Fruit fly (Drosophila melanogaster) whole organism, prepupa: ENCODE measurements around the gene Ptip.

Experiments used
- Blimp-1 ChIP-seq: fragments of 200-800 bp; sonication (Bioruptor generic); optimal IDR thresholded peaks from 3 replicates; lab custom pipeline; 2017; ENCODE audit warnings: missing biosample characterization, missing genetic modification characterization, mild to moderate bottlenecking, moderate library complexity, missing genetic modification reagents
- CG10669 ChIP-seq: fragments of 200-800 bp; sonication (Bioruptor generic); optimal IDR thresholded peaks from 3 replicates; lab custom pipeline; 2018; ENCODE audit warnings: missing biosample characterization, mild to moderate bottlenecking, missing genetic modification characterization, moderate library complexity
- CG11762 ChIP-seq: fragments of 200-800 bp; sonication (Bioruptor generic); optimal IDR thresholded peaks from 3 replicates; lab custom pipeline; 2016; ENCODE audit warnings: missing biosample characterization, missing genetic modification characterization; ENCODE audit not compliant: insufficient read depth
- CG15336 ChIP-seq: fragments of 200-800 bp; sonication (Bioruptor generic); IDR thresholded peaks from 2 replicates; pipeline ENCODE4 v1.3.6; 2022; ENCODE audit warnings: missing biosample characterization, missing genetic modification characterization
- CG16779 ChIP-seq: fragments of 200-800 bp; sonication (Bioruptor generic); optimal IDR thresholded peaks from 3 replicates; lab custom pipeline; 2017; ENCODE audit warnings: missing biosample characterization, mild to moderate bottlenecking, missing genetic modification characterization
- CG3032 ChIP-seq: fragments of 200-800 bp; optimal IDR thresholded peaks from 2 replicates; lab custom pipeline; 2019; ENCODE audit warnings: missing biosample characterization, mild to moderate bottlenecking, missing genetic modification characterization, moderate library complexity
- CG32006 ChIP-seq: fragments of 200-800 bp; sonication (Bioruptor generic); optimal IDR thresholded peaks from 3 replicates; lab custom pipeline; 2017; ENCODE audit warnings: missing biosample characterization, mild to moderate bottlenecking, missing genetic modification characterization
- CG34406 ChIP-seq: fragments of 200-800 bp; sonication (Bioruptor generic); optimal IDR thresholded peaks from 3 replicates; lab custom pipeline; 2016; ENCODE audit warnings: missing biosample characterization, missing genetic modification characterization
- CG6163 ChIP-seq: fragments of 200-800 bp; sonication (Bioruptor generic); IDR thresholded peaks from 3 replicates; pipeline ENCODE4 v1.3.6; 2022; ENCODE audit warnings: missing biosample characterization, missing genetic modification characterization
- CG6276 ChIP-seq: fragments of 200-800 bp; sonication (Bioruptor generic); optimal IDR thresholded peaks from 2 replicates; lab custom pipeline; 2017; ENCODE audit warnings: missing biosample characterization, mild to moderate bottlenecking, missing genetic modification characterization
- CG6792 ChIP-seq: fragments of 200-800 bp; sonication (Bioruptor generic); optimal IDR thresholded peaks from 3 replicates; lab custom pipeline; 2016; ENCODE audit warnings: missing biosample characterization, missing genetic modification characterization
- CG6808 ChIP-seq: fragments of 200-800 bp; sonication (Bioruptor generic); optimal IDR thresholded peaks from 3 replicates; lab custom pipeline; 2017; ENCODE audit warnings: missing biosample characterization, missing genetic modification characterization, mild to moderate bottlenecking, moderate library complexity, missing genetic modification reagents
- CG7368 ChIP-seq: fragments of 200-800 bp; sonication (Bioruptor generic); optimal IDR thresholded peaks from 3 replicates; lab custom pipeline; 2016; ENCODE audit warnings: missing biosample characterization, missing genetic modification characterization
- CG8119 ChIP-seq: fragments of 200-800 bp; sonication (Bioruptor generic); IDR thresholded peaks from 3 replicates; pipeline ENCODE4 v1.3.6; 2022; ENCODE audit warnings: missing biosample characterization, missing genetic modification characterization
- CG8319 ChIP-seq: fragments of 200-800 bp; sonication (Bioruptor generic); optimal IDR thresholded peaks from 3 replicates; lab custom pipeline; 2016; ENCODE audit warnings: missing biosample characterization, missing genetic modification characterization
- Eip75B ChIP-seq: fragments of 200-800 bp; sonication (Bioruptor generic); optimal IDR thresholded peaks from 3 replicates; lab custom pipeline; 2016; ENCODE audit warnings: missing biosample characterization, missing genetic modification characterization
- Eip78C ChIP-seq: fragments of 200-800 bp; sonication (Bioruptor generic); peaks from one replicate; lab custom pipeline; 2016; ENCODE audit warnings: missing biosample characterization, missing genetic modification characterization
- Eip93F ChIP-seq: fragments of 200-800 bp; sonication (Bioruptor generic); optimal IDR thresholded peaks from 2 replicates; lab custom pipeline; 2016; ENCODE audit warnings: missing biosample characterization, mild to moderate bottlenecking, missing genetic modification characterization
- Ets21C ChIP-seq: fragments of 200-800 bp; sonication (Bioruptor generic); optimal IDR thresholded peaks from 3 replicates; lab custom pipeline; 2016; ENCODE audit warnings: missing biosample characterization, missing genetic modification characterization
- Ets96B ChIP-seq: fragments of 200-800 bp; optimal IDR thresholded peaks from 2 replicates; lab custom pipeline; 2019; ENCODE audit warnings: missing biosample characterization, mild to moderate bottlenecking, missing genetic modification characterization, moderate library complexity
- Gug ChIP-seq: fragments of 200-800 bp; sonication (Bioruptor generic); IDR thresholded peaks from 2 replicates; pipeline ENCODE4 v1.3.6; 2022; ENCODE audit warnings: missing biosample characterization, missing genetic modification characterization
- Hr38 ChIP-seq: sonication (Bioruptor generic); optimal IDR thresholded peaks from 2 replicates; lab custom pipeline; 2016; ENCODE audit warnings: missing biosample characterization, missing genetic modification characterization
- Hr39 ChIP-seq: fragments of 200-800 bp; sonication (Bioruptor generic); optimal IDR thresholded peaks from 2 replicates; lab custom pipeline; 2016; ENCODE audit warnings: missing biosample characterization, missing genetic modification characterization
- Hr4 ChIP-seq: fragments of 200-800 bp; sonication (Bioruptor generic); optimal IDR thresholded peaks from 3 replicates; lab custom pipeline; 2016; ENCODE audit warnings: missing biosample characterization, missing genetic modification characterization
- Lpt ChIP-seq: fragments of 200-800 bp; sonication (Bioruptor generic); optimal IDR thresholded peaks from 3 replicates; lab custom pipeline; 2016; ENCODE audit warnings: missing biosample characterization, missing genetic modification characterization
- Met ChIP-seq: fragments of 200-800 bp; sonication (Bioruptor generic); optimal IDR thresholded peaks from 3 replicates; lab custom pipeline; 2016; ENCODE audit warnings: missing biosample characterization, missing genetic modification characterization
- Sox102F ChIP-seq: fragments of 200-800 bp; sonication (Bioruptor generic); optimal IDR thresholded peaks from 2 replicates; lab custom pipeline; 2016; ENCODE audit warnings: missing biosample characterization, mild to moderate bottlenecking, missing genetic modification characterization
- Sox14 ChIP-seq: fragments of 200-800 bp; sonication (Bioruptor generic); optimal IDR thresholded peaks from 3 replicates; lab custom pipeline; 2016; ENCODE audit warnings: missing biosample characterization, missing genetic modification characterization
- Sox15 ChIP-seq: fragments of 200-800 bp; sonication (Bioruptor generic); optimal IDR thresholded peaks from 3 replicates; lab custom pipeline; 2016; ENCODE audit warnings: missing biosample characterization, missing genetic modification characterization
- achi ChIP-seq: fragments of 200-800 bp; sonication (Bioruptor generic); optimal IDR thresholded peaks from 3 replicates; lab custom pipeline; 2016; ENCODE audit warnings: missing biosample characterization, missing genetic modification characterization
- acj6 ChIP-seq: fragments of 200-800 bp; sonication (Bioruptor generic); optimal IDR thresholded peaks from 3 replicates; lab custom pipeline; 2016; ENCODE audit warnings: missing biosample characterization, missing genetic modification characterization
- cyc ChIP-seq: fragments of 200-800 bp; sonication (Bioruptor generic); optimal IDR thresholded peaks from 3 replicates; lab custom pipeline; 2016; ENCODE audit warnings: missing biosample characterization, missing genetic modification characterization
- dac ChIP-seq: fragments of 200-800 bp; sonication (Bioruptor generic); optimal IDR thresholded peaks from 2 replicates; lab custom pipeline; 2017; ENCODE audit warnings: missing biosample characterization, mild to moderate bottlenecking, missing genetic modification characterization
- dsx ChIP-seq: fragments of 200-800 bp; optimal IDR thresholded peaks from 3 replicates; lab custom pipeline; 2019; ENCODE audit warnings: missing biosample characterization, mild to moderate bottlenecking, missing genetic modification characterization, moderate library complexity; ENCODE audit not compliant: poor library complexity, severe bottlenecking
- eg ChIP-seq: fragments of 200-800 bp; sonication (Bioruptor generic); IDR thresholded peaks from 3 replicates; pipeline ENCODE4 v1.3.6; 2022; ENCODE audit warnings: missing biosample characterization, missing genetic modification characterization
- esn ChIP-seq: fragments of 200-800 bp; sonication (Bioruptor generic); optimal IDR thresholded peaks from 2 replicates; lab custom pipeline; 2016; ENCODE audit warnings: missing biosample characterization, mild to moderate bottlenecking, missing genetic modification characterization, moderate library complexity
- fd59A ChIP-seq: fragments of 200-800 bp; sonication (Bioruptor generic); optimal IDR thresholded peaks from 2 replicates; lab custom pipeline; 2017; ENCODE audit warnings: missing biosample characterization, mild to moderate bottlenecking, missing genetic modification characterization, missing genetic modification reagents
- fkh ChIP-seq: fragments of 200-800 bp; sonication (Bioruptor generic); optimal IDR thresholded peaks from 3 replicates; lab custom pipeline; 2017; ENCODE audit warnings: missing biosample characterization, mild to moderate bottlenecking, missing genetic modification characterization, moderate library complexity
- lz ChIP-seq: fragments of 200-800 bp; sonication (Bioruptor generic); optimal IDR thresholded peaks from 3 replicates; lab custom pipeline; 2016; ENCODE audit warnings: missing biosample characterization, missing genetic modification characterization
- net ChIP-seq: fragments of 200-800 bp; sonication (Bioruptor generic); optimal IDR thresholded peaks from 3 replicates; lab custom pipeline; 2016; ENCODE audit warnings: missing biosample characterization, missing genetic modification characterization
- pdm3 ChIP-seq: fragments of 200-800 bp; sonication (Bioruptor generic); optimal IDR thresholded peaks from 3 replicates; lab custom pipeline; 2016; ENCODE audit warnings: missing biosample characterization, missing genetic modification characterization
- salr ChIP-seq, 2 experiments: fragments of 200-800 bp; sonication (Bioruptor generic); optimal IDR thresholded peaks; 3 replicates each; lab custom pipeline; 2016 to 2018; ENCODE audit warnings: missing biosample characterization in 2 of 2, missing genetic modification characterization in 2 of 2, mild to moderate bottlenecking in 1 of 2
- spab ChIP-seq: fragments of 200-800 bp; sonication (Bioruptor generic); optimal IDR thresholded peaks from 2 replicates; lab custom pipeline; 2017; ENCODE audit warnings: missing biosample characterization, mild to moderate bottlenecking, missing genetic modification characterization, missing genetic modification reagents
- ss ChIP-seq, 2 experiments: fragments of 200-800 bp; sonication (Bioruptor generic); optimal IDR thresholded peaks; 2 replicates in 1 of 2; 3 replicates in 1 of 2; lab custom pipeline; 2017 to 2018; ENCODE audit warnings: mild to moderate bottlenecking in 2 of 2, missing biosample characterization in 2 of 2, missing genetic modification characterization in 2 of 2, moderate library complexity in 1 of 2
- svp ChIP-seq: fragments of 200-800 bp; sonication (Bioruptor generic); peaks from one replicate; lab custom pipeline; 2016; ENCODE audit warnings: missing biosample characterization, missing genetic modification characterization
- vri ChIP-seq: fragments of 200-800 bp; sonication (Bioruptor generic); optimal IDR thresholded peaks from 3 replicates; lab custom pipeline; 2016; ENCODE audit warnings: missing biosample characterization, mild to moderate bottlenecking, missing genetic modification characterization

Ptip gene

DNA sequence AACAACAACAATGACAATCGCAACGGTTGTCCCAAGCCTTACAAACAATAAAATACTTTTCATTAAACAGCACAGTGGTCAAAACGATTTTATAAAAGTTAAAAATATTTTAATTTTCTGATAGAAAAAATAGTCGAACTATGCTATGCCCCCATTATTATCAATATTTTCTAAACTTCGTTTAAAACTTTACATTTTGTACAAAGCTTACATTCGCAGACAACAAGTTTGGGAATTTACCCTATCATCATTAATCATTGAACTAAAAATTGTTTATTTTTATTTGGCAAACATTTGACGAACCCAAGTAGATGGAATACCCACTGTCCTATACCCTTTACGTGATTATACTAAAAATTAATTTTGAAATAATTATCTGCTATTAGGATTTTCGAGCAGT lies 49.3 kb upstream of the Ptip start:
- TF ChIP-seq Gug, result no peak
- TF ChIP-seq CG7368 (GFP tag; lab: Kevin White, UChicago), result no peak
- TF ChIP-seq CG8319 (GFP tag; lab: Kevin White, UChicago), result no peak
- TF ChIP-seq CG11762, result no peak
- no peak for TF ChIP-seq spab (GFP tag; lab: Kevin White, UChicago)
- TF ChIP-seq Eip78C, result peak; percentile 58
- no peak for TF ChIP-seq CG3032

DNA sequence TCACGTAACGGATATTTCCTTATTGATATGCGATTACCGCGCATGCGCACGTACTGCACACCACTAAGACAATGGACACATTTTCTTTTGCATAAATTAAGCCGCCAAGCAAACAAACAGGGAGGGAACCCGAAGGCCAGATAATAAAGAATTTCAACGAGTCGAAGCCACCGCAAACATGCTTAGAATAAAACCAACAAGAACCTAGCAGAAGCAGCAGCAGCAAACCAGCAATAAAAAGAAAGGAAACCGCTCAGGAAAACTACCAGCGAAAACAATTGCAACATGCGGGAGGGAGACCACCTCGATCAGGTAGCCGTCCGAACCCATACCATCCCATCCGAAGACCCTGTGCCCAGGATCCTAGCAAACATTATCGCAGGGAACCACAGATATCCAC lies 47.6 kb upstream of the Ptip start:
- TF ChIP-seq Eip75B (GFP tag; lab: Kevin White, UChicago) (no peak), spab (GFP tag; lab: Kevin White, UChicago) (no peak), acj6 (GFP tag; lab: Kevin White, UChicago) (no peak), dsx (GFP tag; lab: Kevin White, UChicago) (no peak), dac (GFP tag; lab: Kevin White, UChicago) (no peak), CG6163 (GFP tag; lab: Robert Waterston, UW) (no peak), vri (GFP tag; lab: Kevin White, UChicago) (no peak), Eip93F (GFP tag; lab: Kevin White, UChicago) (no peak), pdm3 (GFP tag; lab: Kevin White, UChicago) (no peak), CG16779 (no peak), CG6276 (GFP tag; lab: Kevin White, UChicago) (no peak), achi (GFP tag; lab: Kevin White, UChicago) (no peak), eg (GFP tag; lab: Robert Waterston, UW) (no peak)

DNA sequence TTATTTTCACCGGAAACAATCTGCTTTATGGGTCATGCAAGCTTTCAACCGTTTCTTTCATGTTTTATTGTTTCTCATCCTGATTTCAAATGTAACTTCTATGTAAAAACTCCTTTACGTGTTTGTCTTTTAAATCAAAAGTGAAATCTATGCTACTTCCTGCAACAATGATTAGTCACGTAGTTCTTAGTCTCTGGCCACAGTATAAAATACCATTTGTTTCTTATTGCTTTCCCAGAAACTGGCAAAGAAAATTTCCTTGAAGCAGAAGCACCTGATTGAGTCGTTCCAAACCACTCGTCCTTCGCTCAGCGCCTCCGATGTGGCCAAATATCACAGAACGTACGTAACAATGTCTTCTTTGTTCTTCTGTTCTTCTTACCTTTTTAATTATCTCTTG lies 46.6 kb upstream of the Ptip start, which contains the start of gene btl:
TSS of gene btl (plus strand) at position 301 of the 400 bp plus-strand sequence.
- no peak for TF ChIP-seq Ets96B (tag; lab: Kevin White, UChicago)
- TF ChIP-seq Met (GFP tag; lab: Kevin White, UChicago), result no peak
- TF ChIP-seq dac (GFP tag; lab: Kevin White, UChicago), result no peak
- TF ChIP-seq CG32006, result no peak
- TF ChIP-seq Sox14 (GFP tag; lab: Kevin White, UChicago), result no peak
- TF ChIP-seq dsx (GFP tag; lab: Kevin White, UChicago), result no peak
- TF ChIP-seq net, result no peak
- TF ChIP-seq CG16779, result no peak
- TF ChIP-seq Hr38, result no peak
- TF ChIP-seq lz (GFP tag; lab: Kevin White, UChicago), result no peak
- TF ChIP-seq CG8319 (GFP tag; lab: Kevin White, UChicago), result no peak
- TF ChIP-seq CG6808 (GFP tag; lab: Kevin White, UChicago), result no peak
- TF ChIP-seq Lpt (GFP tag; lab: Kevin White, UChicago), result no peak
- no peak for TF ChIP-seq CG15336 (GFP tag; lab: Robert Waterston, UW)
- no peak for TF ChIP-seq CG34406 (GFP tag; lab: Kevin White, UChicago)
- no peak for TF ChIP-seq svp
- no peak for TF ChIP-seq Sox15 (GFP tag; lab: Kevin White, UChicago)
- no peak for TF ChIP-seq Sox102F (GFP tag; lab: Kevin White, UChicago)
- no peak for TF ChIP-seq Eip75B (GFP tag; lab: Kevin White, UChicago)

DNA sequence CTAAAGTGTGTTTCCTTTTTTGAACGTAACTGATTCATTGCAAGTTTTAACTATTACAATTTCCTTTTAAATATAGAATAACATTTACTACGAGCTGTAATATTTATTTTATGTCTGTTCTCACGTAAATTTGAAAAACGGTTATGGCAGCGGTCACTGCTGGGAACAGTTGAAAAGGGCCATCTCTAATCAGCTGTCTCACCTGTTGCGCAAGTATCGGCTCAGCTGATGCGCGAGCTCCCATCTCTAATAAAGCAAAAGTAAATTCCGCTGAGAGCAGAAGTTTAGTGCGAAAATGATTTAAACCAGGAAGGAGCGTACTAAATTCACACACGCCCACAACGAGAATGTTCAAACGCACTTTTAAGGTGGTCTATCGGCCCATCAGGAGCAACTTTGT lies 42.7 kb upstream of the Ptip start, which contains the start of gene Pex1:
TSS of gene Pex1 (plus strand) at position 272 of the 400 bp plus-strand sequence.
- peak; percentile 65 for TF ChIP-seq Eip78C
- no peak for TF ChIP-seq CG8119
- no peak for TF ChIP-seq acj6 (GFP tag; lab: Kevin White, UChicago)
- peak; percentile 23 for TF ChIP-seq CG3032
- no peak for TF ChIP-seq ss (GFP tag; optimal IDR thresholded peaks at IDR 0.05; lab: Kevin White, UChicago)
- TF ChIP-seq CG10669 (GFP tag; lab: Kevin White, UChicago), result no peak
- no peak for TF ChIP-seq CG6792 (GFP tag; lab: Kevin White, UChicago)
- no peak for TF ChIP-seq CG6276 (GFP tag; lab: Kevin White, UChicago)
- no peak for TF ChIP-seq Hr4 (GFP tag; lab: Kevin White, UChicago)
- no peak for TF ChIP-seq Ets21C (GFP tag; lab: Kevin White, UChicago)
- TF ChIP-seq Gug, result no peak
- no peak for TF ChIP-seq achi (GFP tag; lab: Kevin White, UChicago)
- TF ChIP-seq CG6163 (GFP tag; lab: Robert Waterston, UW), result no peak
- peak; percentile 22 for TF ChIP-seq esn
- no peak for TF ChIP-seq cyc (GFP tag; lab: Kevin White, UChicago)
- no peak for TF ChIP-seq fkh
- TF ChIP-seq Hr39, result no peak
- TF ChIP-seq svp, result peak; percentile 79
- no peak for TF ChIP-seq Eip93F (GFP tag; lab: Kevin White, UChicago)
- no peak for TF ChIP-seq fd59A (GFP tag; lab: Kevin White, UChicago)
- no peak; the same call in 2 of the 3 replicates for TF ChIP-seq eg (GFP tag; lab: Robert Waterston, UW)
- no peak for TF ChIP-seq salr (GFP tag; optimal IDR thresholded peaks at IDR 0.05; lab: Kevin White, UChicago)
- peak; percentile 38 for TF ChIP-seq Blimp-1 (GFP tag; lab: Kevin White, UChicago)
